Worm (Caenorhabditis elegans): ENCODE results near the gene mig-2.

mig-2 gene

DNA sequence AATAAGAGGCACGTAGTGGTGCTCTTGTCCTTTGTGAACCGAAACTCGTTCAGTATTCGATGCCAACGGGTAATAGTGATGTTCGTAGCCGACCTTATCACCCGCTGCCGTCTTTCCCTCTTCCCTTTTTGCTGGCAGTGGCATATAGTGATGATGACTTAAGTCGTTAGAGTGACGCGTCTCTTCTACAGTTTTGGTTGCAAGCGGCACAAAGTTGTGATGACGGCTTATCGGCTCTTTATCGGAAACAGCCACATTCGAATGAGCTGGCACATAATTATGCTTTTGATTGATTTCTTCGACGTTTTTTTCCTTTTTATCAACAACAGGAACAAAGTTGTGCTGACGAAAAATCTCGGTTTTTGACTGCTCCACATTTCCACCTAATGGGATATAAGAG is 33.0 kb upstream of the mig-2 start (continued):
- TF ChIP-seq nhr-76 (tag; optimal IDR thresholded peaks at IDR 0.05) (no peak), nhr-90 (tag; optimal IDR thresholded peaks at IDR 0.05; ENCODE audit: poor library complexity) (peak; percentile 11), blmp-1 (tag; optimal IDR thresholded peaks at IDR 0.05) (no peak), unc-30 (tag; optimal IDR thresholded peaks at IDR 0.05) (no peak), C16A3.4 (tag; optimal IDR thresholded peaks at IDR 0.05) (no peak), tbx-2 (tag; optimal IDR thresholded peaks at IDR 0.05) (no peak), ces-1 (GFP tag; optimal IDR thresholded peaks at IDR 0.05) (no peak), sup-37 (GFP tag; optimal IDR thresholded peaks at IDR 0.05) (no peak)

DNA sequence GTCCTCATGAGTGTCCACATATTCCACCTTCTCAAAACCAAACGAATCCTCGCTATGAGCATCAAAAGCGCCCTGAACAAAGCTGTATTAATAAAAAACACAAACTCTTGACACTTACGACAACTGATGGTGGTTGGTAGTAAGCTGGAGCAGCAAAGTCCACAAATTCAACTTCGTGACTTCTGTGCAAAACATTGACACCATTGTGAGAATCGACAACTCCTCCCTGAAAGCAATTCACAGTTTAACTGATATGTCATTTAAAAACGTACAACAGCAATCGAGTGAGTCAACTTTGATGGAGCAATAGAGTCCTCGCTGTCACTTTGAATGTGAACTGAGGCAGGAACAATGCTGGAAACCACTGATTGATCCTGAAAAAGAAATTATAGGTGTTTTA is 31.0 kb upstream of the mig-2 start:
- TF ChIP-seq efl-3 (GFP tag; optimal IDR thresholded peaks at IDR 0.05): no peak
- TF ChIP-seq sup-37 (GFP tag; optimal IDR thresholded peaks at IDR 0.05): no peak
- TF ChIP-seq ztf-11 (tag; optimal IDR thresholded peaks at IDR 0.05): no peak
- no peak for TF ChIP-seq pax-3 (tag; optimal IDR thresholded peaks at IDR 0.05)
- TF ChIP-seq F16B12.6 (tag; optimal IDR thresholded peaks at IDR 0.05): no peak
- TF ChIP-seq ceh-88 (GFP tag; IDR thresholded peaks at IDR 0.05): no peak
- TF ChIP-seq nhr-11 (tag; optimal IDR thresholded peaks at IDR 0.05): no peak
- no peak for TF ChIP-seq lsy-2 (tag; optimal IDR thresholded peaks at IDR 0.05)
- TF ChIP-seq zag-1 (tag; optimal IDR thresholded peaks at IDR 0.05): no peak
- TF ChIP-seq nhr-77 (tag; optimal IDR thresholded peaks at IDR 0.05): no peak
- TF ChIP-seq nhr-19 (GFP tag; conservative IDR thresholded peaks at IDR 0.05): no peak

DNA sequence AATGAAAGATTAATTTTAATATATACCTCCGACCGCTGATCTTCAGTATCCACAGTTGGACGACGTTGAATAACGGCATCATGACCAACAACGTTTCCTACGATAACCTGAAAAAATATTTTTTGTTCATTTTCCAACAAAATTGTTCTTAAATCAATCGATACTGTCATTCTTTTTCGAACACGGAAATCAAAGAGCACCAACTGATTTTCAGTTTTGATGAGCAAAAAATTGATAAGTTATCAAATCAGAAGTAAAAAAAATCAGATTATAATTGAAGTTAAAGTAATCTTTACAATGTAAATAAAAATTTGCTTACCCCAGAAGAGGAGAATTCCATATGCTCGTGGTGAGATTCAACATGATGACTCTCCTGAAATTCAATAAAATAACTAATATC is 30.0 kb upstream of the mig-2 start:
- no peak for TF ChIP-seq C16A3.4 (tag; optimal IDR thresholded peaks at IDR 0.05)
- TF ChIP-seq C04F5.9 (tag; optimal IDR thresholded peaks at IDR 0.05): no peak
- no peak for TF ChIP-seq nhr-237 (tag; optimal IDR thresholded peaks at IDR 0.05)

DNA sequence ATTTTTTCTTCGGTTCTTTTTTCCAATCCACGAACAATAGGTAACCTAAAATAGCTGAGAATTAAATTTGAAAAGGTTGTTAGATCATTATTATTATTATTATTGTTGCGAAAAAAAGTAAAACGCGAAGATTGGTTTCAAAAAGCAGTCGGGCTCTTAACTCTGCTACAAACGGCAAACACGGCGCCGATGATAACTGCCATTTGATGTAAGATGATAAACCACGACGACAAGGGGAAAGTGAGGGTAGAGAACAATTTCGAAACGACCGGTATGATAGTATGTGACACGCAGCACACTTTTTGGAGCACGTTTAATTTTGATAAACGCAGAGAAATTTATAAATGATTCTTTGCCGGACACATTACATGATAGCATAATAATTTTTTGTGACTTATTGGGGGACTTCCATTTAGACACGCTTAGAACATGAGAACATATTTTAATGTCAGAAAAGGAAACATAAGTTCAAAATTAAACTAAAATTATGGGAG is 29.3 kb upstream of the mig-2 start, which contains the start of gene hpo-34:
Gene hpo-34, minus strand, starts transcription at position 51 of the 494 bp plus-strand sequence.
- TF ChIP-seq nhr-71 (tag; optimal IDR thresholded peaks at IDR 0.05): peak; percentile 16
- no peak for TF ChIP-seq C04F5.9 (tag; optimal IDR thresholded peaks at IDR 0.05)
- peak; percentile 19 for TF ChIP-seq lin-14 (GFP tag; optimal IDR thresholded peaks at IDR 0.05)
- TF ChIP-seq nhr-237 (tag; optimal IDR thresholded peaks at IDR 0.05): no peak
- TF ChIP-seq mdl-1 (tag; optimal IDR thresholded peaks at IDR 0.05): peak in 1 of 2 experiments; percentile 16
- peak; percentile 3 for TF ChIP-seq nhr-90 (tag; optimal IDR thresholded peaks at IDR 0.05; ENCODE audit: poor library complexity)
- TF ChIP-seq elt-2 (tag; optimal IDR thresholded peaks at IDR 0.05): peak; percentile 85
- peak in 1 of 2 experiments; percentile 38 for TF ChIP-seq lin-35 (GFP tag; optimal IDR thresholded peaks at IDR 0.05)

DNA sequence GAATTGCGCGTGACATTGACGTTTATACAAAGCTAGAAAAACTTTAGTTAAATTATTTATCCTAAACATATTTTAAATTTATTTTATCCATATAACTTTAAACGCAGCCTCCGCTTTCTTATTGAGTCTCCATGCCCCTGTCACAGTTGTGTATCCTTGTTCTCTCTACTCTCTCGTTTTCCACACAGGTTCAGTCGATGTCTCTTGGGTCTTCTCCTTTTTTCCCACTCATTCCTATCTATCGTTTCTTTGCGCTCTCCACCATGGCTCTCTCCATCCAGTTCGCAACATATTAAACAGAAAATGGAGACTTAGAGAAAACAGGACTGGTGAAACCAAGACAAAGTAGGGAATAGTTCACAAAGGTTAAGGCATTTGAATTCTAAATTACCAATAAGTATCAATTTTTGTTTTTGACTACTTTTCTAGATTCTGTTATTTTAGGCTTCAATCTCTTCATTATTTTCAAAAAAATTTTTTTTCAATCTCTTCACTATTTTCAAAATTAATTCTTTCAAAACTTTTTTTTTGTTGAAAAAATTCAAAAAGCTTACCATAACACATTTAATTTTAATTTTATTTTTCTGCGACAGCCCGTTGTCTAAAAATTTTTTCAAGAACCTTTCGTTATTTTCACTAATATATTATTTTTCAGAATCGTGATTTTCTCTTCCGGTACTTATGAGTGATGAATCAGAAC is 26.2 kb upstream of the mig-2 start, which contains the start of gene sdc-2:
Gene sdc-2, plus strand, starts transcription at position 650 of the 700 bp plus-strand sequence.
- TF ChIP-seq nhr-77 (tag; optimal IDR thresholded peaks at IDR 0.05) (peak; percentile 85), sup-37 (GFP tag; optimal IDR thresholded peaks at IDR 0.05) (no peak), zip-4 (GFP tag; optimal IDR thresholded peaks at IDR 0.05) (no peak), efl-1 (optimal IDR thresholded peaks at IDR 0.05) (peak; percentile 44 to 47), efl-1 (GFP tag; optimal IDR thresholded peaks at IDR 0.05 in 1 of 2) (no peak), tlp-1 (tag; optimal IDR thresholded peaks at IDR 0.05) (no peak), efl-3 (GFP tag; optimal IDR thresholded peaks at IDR 0.05) (no peak), nhr-28 (tag; optimal IDR thresholded peaks at IDR 0.05) (no peak), unc-98 (GFP tag; IDR thresholded peaks at IDR 0.05) (no peak), rnt-1 (tag; optimal IDR thresholded peaks at IDR 0.05) (peak; percentile 70), skn-1 (tag; optimal IDR thresholded peaks at IDR 0.05) (peak; percentile 47), ets-5 (GFP tag; IDR thresholded peaks at IDR 0.05) (no peak), mef-2 (tag; optimal IDR thresholded peaks at IDR 0.05) (no peak), C34B4.2 (tag; optimal IDR thresholded peaks at IDR 0.05) (no peak), nhr-47 (tag; optimal IDR thresholded peaks at IDR 0.05) (peak; percentile 82), irx-1 (tag; optimal IDR thresholded peaks at IDR 0.05) (peak; percentile 51), C04F5.9 (tag; optimal IDR thresholded peaks at IDR 0.05) (no peak), jun-1 (tag; optimal IDR thresholded peaks at IDR 0.05) (peak; percentile 76), ceh-82 (tag; optimal IDR thresholded peaks at IDR 0.05) (peak in 2 of 3 experiments; percentile 69 to 73), nhr-84 (tag; optimal IDR thresholded peaks at IDR 0.05) (no peak), ces-1 (GFP tag; optimal IDR thresholded peaks at IDR 0.05) (no peak), sox-4 (tag; optimal IDR thresholded peaks at IDR 0.05) (no peak), grh-1 (GFP tag; IDR thresholded peaks at IDR 0.05) (no peak), mdl-1 (tag; optimal IDR thresholded peaks at IDR 0.05) (peak in 1 of 2 experiments; percentile 68), isw-1 (GFP tag; IDR thresholded peaks at IDR 0.05) (no peak)

All from whole organism, L1 larva.